Fruit fly (Drosophila melanogaster) whole organism, wandering third instar larva: ENCODE measurements around the gene Trim9.

Experiments
- Abd-B ChIP-seq: fragments of >200 bp; optimal IDR thresholded peaks from 2 replicates; lab custom pipeline; 2017; ENCODE audit warnings: missing biosample characterization, missing genetic modification characterization
- CG32264 ChIP-seq: fragments of 200-800 bp; sonication (Bioruptor generic); optimal IDR thresholded peaks from 2 replicates; lab custom pipeline; 2016; ENCODE audit warnings: missing biosample characterization, missing genetic modification characterization
- CG9705 ChIP-seq: fragments of 200-800 bp; sonication (Bioruptor generic); optimal IDR thresholded peaks from 2 replicates; lab custom pipeline; 2018; ENCODE audit warnings: missing biosample characterization, mild to moderate bottlenecking, missing genetic modification characterization
- CrebA ChIP-seq: fragments of 200-800 bp; sonication (Bioruptor generic); optimal IDR thresholded peaks from 2 replicates; lab custom pipeline; 2016; ENCODE audit warnings: missing biosample characterization, mild to moderate bottlenecking, missing genetic modification characterization, borderline replicate concordance
- Dfd ChIP-seq: fragments of >200 bp; optimal IDR thresholded peaks from 2 replicates; lab custom pipeline; 2017; ENCODE audit warnings: missing biosample characterization, missing genetic modification characterization
- Dif ChIP-seq: fragments of 200-275, 200-300 bp; sonication (Bioruptor generic); optimal IDR thresholded peaks from 2 replicates; lab custom pipeline; 2018; ENCODE audit warnings: missing biosample characterization, missing genetic modification characterization; ENCODE audit not compliant: partially characterized antibody
- GATAd ChIP-seq: sonication (Bioruptor generic); optimal IDR thresholded peaks from 2 replicates; lab custom pipeline; 2016; ENCODE audit warnings: missing biosample characterization, missing genetic modification characterization
- HLH106 ChIP-seq: fragments of 200-800 bp; optimal IDR thresholded peaks from 3 replicates; lab custom pipeline; 2019; ENCODE audit warnings: missing biosample characterization, mild to moderate bottlenecking, missing genetic modification characterization, moderate library complexity
- Hnf4 ChIP-seq: fragments of 200-800 bp; sonication (Bioruptor generic); optimal IDR thresholded peaks from 2 replicates; lab custom pipeline; 2016; ENCODE audit warnings: missing biosample characterization, mild to moderate bottlenecking, missing genetic modification characterization
- Hr78 ChIP-seq: fragments of >200 bp; optimal IDR thresholded peaks from 2 replicates; lab custom pipeline; 2017; ENCODE audit warnings: missing biosample characterization, missing genetic modification characterization
- Hr83 ChIP-seq: fragments of 200-300 bp; sonication (Bioruptor generic); optimal IDR thresholded peaks from 2 replicates; lab custom pipeline; 2016; ENCODE audit warnings: missing biosample characterization, mild to moderate bottlenecking, missing genetic modification characterization, moderate library complexity; ENCODE audit not compliant: poor library complexity, severe bottlenecking
- Jra ChIP-seq: sonication (Bioruptor generic); optimal IDR thresholded peaks from 2 replicates; lab custom pipeline; 2016; ENCODE audit warnings: missing biosample characterization, missing genetic modification characterization
- Myc ChIP-seq: fragments of >200 bp; optimal IDR thresholded peaks from 2 replicates; lab custom pipeline; 2017
- N ChIP-seq: fragments of >200 bp; optimal IDR thresholded peaks from 2 replicates; lab custom pipeline; 2018; ENCODE audit warnings: missing biosample characterization, missing external identifiers, missing genetic modification characterization
- OdsH ChIP-seq: fragments of 200-800 bp; sonication (Bioruptor generic); optimal IDR thresholded peaks from 2 replicates; lab custom pipeline; 2016; ENCODE audit warnings: missing biosample characterization, mild to moderate bottlenecking, missing genetic modification characterization
- Rel ChIP-seq, 2 experiments: fragments of 200-800 bp; sonication (Bioruptor generic) in 1 of 2; optimal IDR thresholded peaks; 2 replicates in 1 of 2; 3 replicates in 1 of 2; lab custom pipeline; 2016 to 2019; ENCODE audit warnings: mild to moderate bottlenecking in 2 of 2, missing biosample characterization in 2 of 2, missing genetic modification characterization in 2 of 2, moderate library complexity in 1 of 2
- Sp1 ChIP-seq: fragments of 200-800 bp; sonication (Bioruptor generic); optimal IDR thresholded peaks from 3 replicates; lab custom pipeline; 2019; ENCODE audit warnings: missing biosample characterization, mild to moderate bottlenecking, missing genetic modification characterization, moderate library complexity
- br ChIP-seq: fragments of 200-800 bp; sonication (Bioruptor generic); optimal IDR thresholded peaks from 2 replicates; lab custom pipeline; 2016; ENCODE audit warnings: missing biosample characterization, missing genetic modification characterization
- brk ChIP-seq: fragments of 200-800 bp; sonication (Bioruptor generic); optimal IDR thresholded peaks from 2 replicates; lab custom pipeline; 2016; ENCODE audit warnings: missing biosample characterization, mild to moderate bottlenecking, missing genetic modification characterization
- dl ChIP-seq, 2 experiments: fragments of 175-275, 200-275 bp in 1 of 2; fragments of 200-275 bp in 1 of 2; sonication (Bioruptor generic); optimal IDR thresholded peaks; lab custom pipeline; 2018; ENCODE audit warnings: mild to moderate bottlenecking in 2 of 2, missing biosample characterization in 2 of 2, missing genetic modification characterization in 2 of 2, moderate library complexity in 2 of 2; ENCODE audit not compliant: partially characterized antibody in 2 of 2, insufficient read depth in 1 of 2
- dmrt93B ChIP-seq: fragments of 200-800 bp; sonication (Bioruptor generic); optimal IDR thresholded peaks from 2 replicates; lab custom pipeline; 2018; ENCODE audit warnings: missing biosample characterization, mild to moderate bottlenecking, missing genetic modification characterization
- dsf ChIP-seq: sonication (Bioruptor generic); optimal IDR thresholded peaks from 2 replicates; lab custom pipeline; 2016; ENCODE audit warnings: missing biosample characterization, missing genetic modification characterization, borderline replicate concordance
- ey ChIP-seq: fragments of 200-800 bp; sonication (Bioruptor generic); optimal IDR thresholded peaks from 2 replicates; lab custom pipeline; 2016; ENCODE audit warnings: missing biosample characterization, missing genetic modification characterization
- foxo ChIP-seq, 2 experiments: fragments of 200-800 bp; sonication (Bioruptor generic); optimal IDR thresholded peaks; 2 replicates in 1 of 2; 3 replicates in 1 of 2; lab custom pipeline; 2016 to 2017; ENCODE audit warnings: missing biosample characterization in 2 of 2, missing genetic modification characterization in 2 of 2
- fru ChIP-seq: fragments of 200-800 bp; sonication (Bioruptor generic); optimal IDR thresholded peaks from 3 replicates; lab custom pipeline; 2016; ENCODE audit warnings: missing biosample characterization, mild to moderate bottlenecking, missing genetic modification characterization
- h ChIP-seq: fragments of 200-800 bp; sonication (Bioruptor generic); optimal IDR thresholded peaks from 3 replicates; lab custom pipeline; 2016; ENCODE audit warnings: missing biosample characterization, mild to moderate bottlenecking, missing genetic modification characterization
- jim ChIP-seq: fragments of 175-275, 200-325 bp; sonication (Bioruptor generic); optimal IDR thresholded peaks from 2 replicates; lab custom pipeline; 2016; ENCODE audit warnings: missing biosample characterization, mild to moderate bottlenecking, missing genetic modification characterization
- lola ChIP-seq: fragments of >200 bp; optimal IDR thresholded peaks from 2 replicates; lab custom pipeline; 2017; ENCODE audit warnings: missing biosample characterization, missing genetic modification characterization
- psq ChIP-seq: fragments of 200-800 bp; sonication (Bioruptor generic); optimal IDR thresholded peaks from 3 replicates; lab custom pipeline; 2017; ENCODE audit warnings: missing biosample characterization, mild to moderate bottlenecking, missing genetic modification characterization, moderate library complexity
- rgr ChIP-seq: fragments of 200-800 bp; sonication (Bioruptor generic); optimal IDR thresholded peaks from 3 replicates; lab custom pipeline; 2016; ENCODE audit warnings: missing biosample characterization, mild to moderate bottlenecking, missing genetic modification characterization
- sv ChIP-seq: fragments of 200-800 bp; sonication (Bioruptor generic); optimal IDR thresholded peaks from 3 replicates; lab custom pipeline; 2016; ENCODE audit warnings: missing biosample characterization, missing genetic modification characterization
- tai ChIP-seq: sonication (Bioruptor generic); optimal IDR thresholded peaks from 2 replicates; lab custom pipeline; 2016; ENCODE audit warnings: missing biosample characterization, missing genetic modification characterization
- usp ChIP-seq: fragments of >200 bp; optimal IDR thresholded peaks from 2 replicates; lab custom pipeline; 2017; ENCODE audit warnings: missing biosample characterization, missing genetic modification characterization

Trim9 gene

DNA sequence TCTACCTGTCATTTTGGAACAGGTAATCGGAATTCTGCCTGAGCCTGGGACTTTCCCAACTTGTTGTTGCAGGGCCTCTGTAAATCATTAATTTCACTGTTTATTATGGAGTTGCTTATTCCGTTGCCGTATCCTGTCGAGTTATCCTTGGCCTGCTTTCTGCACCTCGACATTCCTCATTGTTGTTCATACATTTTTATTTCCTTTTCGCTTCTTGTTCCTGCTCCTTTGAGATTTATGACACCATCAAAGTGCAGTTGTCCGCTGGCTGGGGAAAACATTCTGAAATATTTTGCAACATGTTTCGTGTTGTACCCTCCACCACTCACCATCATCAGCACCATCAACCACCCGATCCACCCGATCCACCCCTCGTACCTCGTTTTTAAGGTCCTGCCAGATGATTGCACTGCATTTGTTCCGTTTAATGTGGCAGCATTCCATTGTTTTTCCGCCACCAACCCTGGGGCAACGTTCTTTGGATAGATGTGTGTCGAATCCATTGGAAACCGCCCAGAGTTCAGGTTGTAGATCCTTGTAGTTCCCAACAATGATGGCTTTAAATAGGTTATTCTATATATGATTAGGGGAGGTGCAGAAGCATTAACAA lies 4.2 kb downstream of the Trim9 start:
- TF ChIP-seq lola (GFP tag; lab: Kevin White, UChicago): no peak
- TF ChIP-seq Myc (lab: Kevin White, UChicago): no peak
- no peak for TF ChIP-seq dsf
- TF ChIP-seq CrebA: no peak
- no peak for TF ChIP-seq Abd-B
- TF ChIP-seq ey (GFP tag; lab: Kevin White, UChicago): no peak
- no peak for TF ChIP-seq psq
- TF ChIP-seq foxo (GFP tag; optimal IDR thresholded peaks at IDR 0.05; lab: Kevin White, UChicago): no peak
- no peak for TF ChIP-seq Dfd (GFP tag; lab: Kevin White, UChicago)
- no peak for TF ChIP-seq Rel (GFP tag; optimal IDR thresholded peaks at IDR 0.05; lab: Kevin White, UChicago)
- TF ChIP-seq Rel (tag; optimal IDR thresholded peaks at IDR 0.05; lab: Kevin White, UChicago): no peak
- TF ChIP-seq dl (GFP tag; optimal IDR thresholded peaks at IDR 0.05; lab: Kevin White, UChicago; ENCODE audit: insufficient read depth in 1 of 2, partially characterized antibody in 2 of 2): no peak
- TF ChIP-seq jim (GFP tag; lab: Kevin White, UChicago): no peak

DNA sequence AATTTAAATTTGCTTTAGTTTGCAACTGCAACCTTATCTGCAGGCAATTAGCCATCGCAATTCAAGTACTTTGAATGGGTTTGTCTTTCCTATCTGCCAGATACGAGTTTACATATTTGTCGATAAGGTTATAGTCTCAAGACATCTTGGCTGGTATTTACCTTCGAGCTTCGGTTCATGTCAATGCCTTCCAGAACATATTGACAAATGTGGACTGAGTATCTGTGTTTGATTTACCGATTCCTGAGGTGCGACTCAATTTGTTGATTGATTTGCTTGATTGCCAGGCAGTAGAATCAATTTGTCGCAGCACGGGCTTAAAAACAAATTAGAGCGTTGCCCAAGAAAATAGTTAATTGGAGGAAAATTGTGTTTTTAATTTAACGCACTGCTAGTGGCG lies 8.1 kb downstream of the Trim9 start:
- TF ChIP-seq br (GFP tag; lab: Kevin White, UChicago): peak; percentile 22
- no peak for TF ChIP-seq usp
- TF ChIP-seq Sp1 (GFP tag; lab: Kevin White, UChicago): peak; percentile 22
- TF ChIP-seq Hr83 (GFP tag; lab: Kevin White, UChicago): peak; percentile 75
- TF ChIP-seq psq: no peak
- TF ChIP-seq dmrt93B: no peak
- TF ChIP-seq Hnf4 (GFP tag; lab: Kevin White, UChicago): peak; percentile 54
- TF ChIP-seq CG32264 (GFP tag; lab: Kevin White, UChicago): no peak
- TF ChIP-seq GATAd: no peak
- TF ChIP-seq Hr78: no peak
- TF ChIP-seq tai: peak; percentile 28
- no peak for TF ChIP-seq dl (GFP tag; optimal IDR thresholded peaks at IDR 0.05; lab: Kevin White, UChicago; ENCODE audit: insufficient read depth in 1 of 2, partially characterized antibody in 2 of 2)
- TF ChIP-seq CG9705 (GFP tag; lab: Kevin White, UChicago): peak; percentile 23
- peak; percentile 3 for TF ChIP-seq OdsH (GFP tag; lab: Kevin White, UChicago)
- no peak for TF ChIP-seq fru
- TF ChIP-seq rgr (GFP tag; lab: Kevin White, UChicago): peak; percentile 61
- no peak for TF ChIP-seq Dif
- TF ChIP-seq Abd-B: no peak
- TF ChIP-seq dsf: peak; percentile 4
- no peak for TF ChIP-seq CrebA
- peak; percentile 30 for TF ChIP-seq Jra
- no peak for TF ChIP-seq ey (GFP tag; lab: Kevin White, UChicago)
- peak in 1 of 2 experiments; percentile 12 for TF ChIP-seq foxo (GFP tag; optimal IDR thresholded peaks at IDR 0.05; lab: Kevin White, UChicago)
- TF ChIP-seq sv (GFP tag; lab: Kevin White, UChicago): no peak
- no peak for TF ChIP-seq Rel (GFP tag; optimal IDR thresholded peaks at IDR 0.05; lab: Kevin White, UChicago)
- TF ChIP-seq Rel (tag; optimal IDR thresholded peaks at IDR 0.05; lab: Kevin White, UChicago): no peak
- TF ChIP-seq Dfd (GFP tag; lab: Kevin White, UChicago): no peak
- TF ChIP-seq h (GFP tag; lab: Kevin White, UChicago): peak; percentile 41

DNA sequence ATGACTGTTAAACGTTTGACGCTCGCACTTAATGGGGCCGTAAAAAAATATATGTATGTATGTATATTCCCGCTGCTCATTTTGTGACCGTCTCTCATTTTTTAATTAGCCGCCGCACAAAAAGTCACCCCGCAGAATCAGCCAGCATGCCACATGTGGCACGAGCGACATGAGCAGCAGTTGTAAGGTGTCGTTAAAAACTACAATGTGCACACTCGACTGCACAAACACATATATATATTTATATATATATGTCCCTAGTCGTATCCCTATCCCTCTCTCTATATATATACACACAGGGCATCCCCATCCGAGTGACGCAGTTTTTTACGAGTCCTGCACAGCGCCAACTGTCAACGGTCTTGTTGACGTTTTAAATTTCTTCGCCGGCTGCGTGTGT lies 9.0 kb downstream of the Trim9 start:
- no peak for TF ChIP-seq Dif
- TF ChIP-seq HLH106 (tag; lab: Kevin White, UChicago): no peak
- TF ChIP-seq sv (GFP tag; lab: Kevin White, UChicago): no peak
- TF ChIP-seq Hr78: no peak
- TF ChIP-seq lola (GFP tag; lab: Kevin White, UChicago): no peak
- TF ChIP-seq h (GFP tag; lab: Kevin White, UChicago): no peak
- TF ChIP-seq foxo (GFP tag; optimal IDR thresholded peaks at IDR 0.05; lab: Kevin White, UChicago): no peak
- no peak for TF ChIP-seq Myc (lab: Kevin White, UChicago)

DNA sequence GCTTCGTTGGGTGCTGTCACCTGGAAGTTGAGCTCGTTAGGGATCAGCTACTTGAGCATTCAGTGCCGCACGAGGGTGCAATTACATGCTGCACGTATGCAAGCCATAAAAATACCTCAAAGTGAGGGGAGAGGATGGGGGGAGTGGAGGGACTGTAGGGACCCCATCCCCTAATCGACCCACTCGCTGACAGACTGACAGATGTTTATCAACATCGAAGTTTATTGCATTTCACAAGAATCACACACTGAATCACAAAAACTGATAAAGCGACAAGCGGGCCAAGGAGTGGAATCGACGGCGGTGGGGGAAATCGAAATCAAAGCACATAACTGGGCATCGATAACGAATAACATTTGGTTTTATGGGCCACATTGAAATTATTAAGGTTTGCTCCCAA lies 10.0 kb downstream of the Trim9 start:
- TF ChIP-seq Rel (GFP tag; optimal IDR thresholded peaks at IDR 0.05; lab: Kevin White, UChicago) (no peak), Rel (tag; optimal IDR thresholded peaks at IDR 0.05; lab: Kevin White, UChicago) (no peak), psq (no peak), N (no peak), br (GFP tag; lab: Kevin White, UChicago) (no peak), usp (no peak), CG32264 (GFP tag; lab: Kevin White, UChicago) (no peak), brk (GFP tag; lab: Kevin White, UChicago) (no peak)
